Worm (Caenorhabditis elegans) whole organism, L4 larva: Measurements from ENCODE around the gene F26F4.6.

Experiments
- unc-62 ChIP-seq, 3 experiments: fragments of 150-350 bp in 1 of 3; sonication (generic microtip); optimal IDR thresholded peaks in 2 of 3; peaks in 1 of 3; 1 replicate in 1 of 3; 2 replicates in 2 of 3; lab custom pipeline; 2014 to 2017; ENCODE audit warnings: missing biosample characterization in 3 of 3, missing genetic modification characterization in 3 of 3, missing genetic modification reagents in 3 of 3, missing genotype in 1 of 3
- zag-1 ChIP-seq: fragments of 150-350 bp; optimal IDR thresholded peaks from 2 replicates; lab custom pipeline; 2014; ENCODE audit warnings: missing biosample characterization, missing genetic modification characterization

Gene F26F4.6

DNA sequence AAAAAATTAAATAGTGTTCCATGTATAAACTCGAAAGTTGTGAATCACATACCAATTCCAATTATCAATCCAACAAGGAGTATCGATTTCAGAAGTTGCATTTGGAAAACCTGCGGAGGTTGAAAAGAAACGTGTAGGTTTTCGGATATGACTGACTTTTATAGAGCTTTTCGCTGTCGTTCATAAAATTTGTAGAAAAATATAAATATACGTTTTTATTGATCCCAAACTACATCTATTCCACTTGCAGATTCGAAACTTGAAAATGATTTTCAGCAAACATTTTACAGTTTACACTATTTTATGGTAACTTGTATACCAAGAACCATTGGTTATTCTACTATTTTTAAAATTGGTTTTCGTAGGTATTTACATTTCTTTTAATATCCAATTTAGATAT lies 51.3 kb downstream of the F26F4.6 start, which contains the start of gene clec-156:
clec-156 (minus strand) TSS at position 101 of the 400 bp plus-strand sequence.
- TF ChIP-seq unc-62 (GFP tag; optimal IDR thresholded peaks at IDR 0.05 in 1 of 2; lab: Kevin White, UChicago) (peak in 1 of 2 experiments; percentile 51), unc-62 (tag; optimal IDR thresholded peaks at IDR 0.05; lab: Kevin White, UChicago) (no peak), zag-1 (tag; lab: Kevin White, UChicago) (no peak)
